Fruit fly (Drosophila melanogaster): ENCODE measurements around the gene CG34277.

CG34277 gene

dm6 chr3R:5346707-5347323, 22.5 kb upstream of the CG34277 start (continued):
- TF ChIP-seq ERR (GFP tag; optimal IDR thresholded peaks at IDR 0.05) (peak; percentile 13), Sry-δ (GFP tag; optimal IDR thresholded peaks at IDR 0.05) (no peak), abd-A (tag; optimal IDR thresholded peaks at IDR 0.05) (peak; percentile 88), onecut (GFP tag; IDR thresholded peaks at IDR 0.05) (peak; percentile 93), Fer1 (GFP tag; optimal IDR thresholded peaks at IDR 0.05) (peak; percentile 40), Doc2 (GFP tag; IDR thresholded peaks at IDR 0.05) (no peak), Ada2b (GFP tag; IDR thresholded peaks at IDR 0.05) (no peak), cato (GFP tag; optimal IDR thresholded peaks at IDR 0.05; ENCODE audit: borderline replicate concordance) (no peak), Adf1 (GFP tag; IDR thresholded peaks at IDR 0.05) (peak; percentile 18; the same call in 1 of the 2 replicates), row (GFP tag; IDR thresholded peaks at IDR 0.05) (0 out of 3 replicates have a peak, but pooled peaks have one; percentile 17), CG12391 (tag; optimal IDR thresholded peaks at IDR 0.05) (no peak), crol (GFP tag; IDR thresholded peaks at IDR 0.05) (peak; percentile 56), chm (GFP tag; IDR thresholded peaks at IDR 0.05) (no peak), CG9932 (GFP tag; IDR thresholded peaks at IDR 0.05) (no peak), MBD-R2 (GFP tag; IDR thresholded peaks at IDR 0.05) (peak; percentile 12; the same call in 1 of the 2 replicates)

- TF ChIP-seq CG13624 (GFP tag; optimal IDR thresholded peaks at IDR 0.05) (peak; percentile 28), CG9932 (GFP tag; IDR thresholded peaks at IDR 0.05) (peak; percentile 17; the same call in 1 of the 2 replicates), ewg (GFP tag; optimal IDR thresholded peaks at IDR 0.05) (peak; percentile 87), Drgx (GFP tag; IDR thresholded peaks at IDR 0.05) (peak; percentile 18; the same call in 1 of the 2 replicates), Deaf1 (tag; optimal IDR thresholded peaks at IDR 0.05) (peak; percentile 80), chinmo (GFP tag; IDR thresholded peaks at IDR 0.05; ENCODE audit: partially characterized antibody) (0 out of 4 replicates have a peak, but pooled peaks have one; percentile 33), abd-A (tag; optimal IDR thresholded peaks at IDR 0.05) (peak; percentile 70), Hey (tag; optimal IDR thresholded peaks at IDR 0.05) (no peak), Med (GFP tag) (peak; percentile 82), row (GFP tag; IDR thresholded peaks at IDR 0.05) (peak; percentile 56), Ets65A (GFP tag) (peak; percentile 94), CG4328 (GFP tag; optimal IDR thresholded peaks at IDR 0.05) (no peak), CG8290 (GFP tag; optimal IDR thresholded peaks at IDR 0.05) (no peak), CG8290 (tag; optimal IDR thresholded peaks at IDR 0.05) (peak in 1 of 2 experiments; percentile 5), CG33557 (GFP tag; optimal IDR thresholded peaks at IDR 0.05) (no peak), Dbx (GFP tag; IDR thresholded peaks at IDR 0.05) (0 out of 3 replicates have a peak, but pooled peaks have one; percentile 35), yki (optimal IDR thresholded peaks at IDR 0.05) (no peak), dysf (GFP tag; IDR thresholded peaks at IDR 0.05) (no peak), sr (GFP tag; IDR thresholded peaks at IDR 0.05) (peak; percentile 47; the same call in 1 of the 3 replicates), CG18599 (GFP tag; optimal IDR thresholded peaks at IDR 0.05) (no peak), crol (GFP tag; IDR thresholded peaks at IDR 0.05) (peak; percentile 77), CG1832 (GFP tag; optimal IDR thresholded peaks at IDR 0.05) (peak; percentile 27), Trl (optimal IDR thresholded peaks at IDR 0.05) (peak in 1 of 2 experiments; percentile 8), Trl (GFP tag; optimal IDR thresholded peaks at IDR 0.05) (no peak)
Measured at dm6 chr3R:5350393-5350972, 18.9 kb upstream of the CG34277 start, which contains the start of gene mtd. Gene mtd, minus strand, starts transcription at chr3R:5350443.

- no peak for TF ChIP-seq CG8944 (GFP tag; optimal IDR thresholded peaks at IDR 0.05)
- no peak for TF ChIP-seq Deaf1 (tag; optimal IDR thresholded peaks at IDR 0.05)
- TF ChIP-seq CG4617 (GFP tag; optimal IDR thresholded peaks at IDR 0.05; ENCODE audit: borderline replicate concordance) = peak; percentile 49
- peak; percentile 96 for TF ChIP-seq Vsx1 (GFP tag; optimal IDR thresholded peaks at IDR 0.05)
- peak; percentile 55 for TF ChIP-seq nmo (GFP tag; optimal IDR thresholded peaks at IDR 0.05)
- peak; percentile 52 for TF ChIP-seq CG12659 (GFP tag; optimal IDR thresholded peaks at IDR 0.05)
- TF ChIP-seq Hr51 (GFP tag; optimal IDR thresholded peaks at IDR 0.05) = peak in 1 of 2 experiments; percentile 52
- TF ChIP-seq CG14667 (GFP tag; IDR thresholded peaks at IDR 0.05) = no peak
- peak; percentile 11 for TF ChIP-seq CG7839 (tag; optimal IDR thresholded peaks at IDR 0.05)
- TF ChIP-seq luna (GFP tag; optimal IDR thresholded peaks at IDR 0.05) = no peak
- TF ChIP-seq CG4424 (GFP tag; optimal IDR thresholded peaks at IDR 0.05) = peak; percentile 22
- peak; percentile 69 for TF ChIP-seq CG9797 (GFP tag; optimal IDR thresholded peaks at IDR 0.05)
- TF ChIP-seq Atf3 (GFP tag; optimal IDR thresholded peaks at IDR 0.05) = no peak
Measured at dm6 chr3R:5354373-5355134, 14.8 kb upstream of the CG34277 start, which contains the start of the genes CG11999 and CG1161. Gene CG11999, minus strand, starts transcription at chr3R:5354747. Gene CG1161, plus strand, starts transcription at chr3R:5355092.
